Fruit fly (Drosophila melanogaster): Measurements from ENCODE around the gene CG17568.
A peak's percentile ranks its signal among the peaks of the same experiment; 100 is the strongest.

Gene CG17568

dm6 chr2L:19135955-19136677, 45.4 kb downstream of the CG17568 start (continued):
- 0 out of 2 replicates have a peak, but pooled peaks have one; percentile 19 for TF ChIP-seq rib (GFP tag; IDR thresholded peaks at IDR 0.05)
- peak; percentile 43 for TF ChIP-seq CG18262 (tag; optimal IDR thresholded peaks at IDR 0.05)
- TF ChIP-seq fru (optimal IDR thresholded peaks at IDR 0.05): no peak
- TF ChIP-seq grau (tag; optimal IDR thresholded peaks at IDR 0.05): peak; percentile 21
- no peak for TF ChIP-seq CG11695 (GFP tag; IDR thresholded peaks at IDR 0.05)
- TF ChIP-seq Atf-2 (GFP tag; optimal IDR thresholded peaks at IDR 0.05): no peak
- no peak for TF ChIP-seq hbn (GFP tag; IDR thresholded peaks at IDR 0.05; ENCODE audit: partially characterized antibody)
- TF ChIP-seq pita (GFP tag; optimal IDR thresholded peaks at IDR 0.05): no peak
- peak in 1 of 2 experiments; percentile 37 for TF ChIP-seq Hr51 (GFP tag; optimal IDR thresholded peaks at IDR 0.05)
- peak; percentile 28 for TF ChIP-seq Blimp-1 (GFP tag; optimal IDR thresholded peaks at IDR 0.05)
- TF ChIP-seq CG18764 (GFP tag; optimal IDR thresholded peaks at IDR 0.05): no peak
- TF ChIP-seq Fer1 (GFP tag; optimal IDR thresholded peaks at IDR 0.05): peak; percentile 18
- no peak for TF ChIP-seq CG15479 (GFP tag; optimal IDR thresholded peaks at IDR 0.05)
- TF ChIP-seq Camta (GFP tag; optimal IDR thresholded peaks at IDR 0.05): no peak
- TF ChIP-seq Sox102F (GFP tag; optimal IDR thresholded peaks at IDR 0.05): peak; percentile 30
- peak; percentile 32 for TF ChIP-seq Oli (tag; optimal IDR thresholded peaks at IDR 0.05)
- TF ChIP-seq CG11696 (GFP tag; IDR thresholded peaks at IDR 0.05): 0 out of 2 replicates have a peak, but pooled peaks have one; percentile 30
- no peak for TF ChIP-seq onecut (GFP tag; IDR thresholded peaks at IDR 0.05)
- TF ChIP-seq Doc3 (GFP tag; IDR thresholded peaks at IDR 0.05; ENCODE audit: partially characterized antibody): no peak
- no peak for TF ChIP-seq Ada2b (GFP tag; IDR thresholded peaks at IDR 0.05)
- TF ChIP-seq Dfd (GFP tag; optimal IDR thresholded peaks at IDR 0.05): no peak
- no peak for TF ChIP-seq nerfin-1 (tag; optimal IDR thresholded peaks at IDR 0.05)
- TF ChIP-seq wdn (GFP tag; IDR thresholded peaks at IDR 0.05): no peak
- no peak for TF ChIP-seq CG34422 (GFP tag; IDR thresholded peaks at IDR 0.05)
- no peak for TF ChIP-seq CG1233 (GFP tag; optimal IDR thresholded peaks at IDR 0.05)
- no peak for TF ChIP-seq CG42726 (GFP tag; IDR thresholded peaks at IDR 0.05; ENCODE audit: partially characterized antibody)
- TF ChIP-seq sisA (GFP tag; IDR thresholded peaks at IDR 0.05): no peak
- TF ChIP-seq bsh (GFP tag; optimal IDR thresholded peaks at IDR 0.05): peak; percentile 32 to 50
- no peak for TF ChIP-seq Lpt (GFP tag; optimal IDR thresholded peaks at IDR 0.05)
- TF ChIP-seq zfh1 (GFP tag; IDR thresholded peaks at IDR 0.05): 0 out of 3 replicates have a peak, but pooled peaks have one; percentile 24
- no peak for TF ChIP-seq ab (GFP tag; optimal IDR thresholded peaks at IDR 0.05)
- no peak for TF ChIP-seq CG14860 (GFP tag; IDR thresholded peaks at IDR 0.05; ENCODE audit: partially characterized antibody)
- no peak for TF ChIP-seq ATbp (GFP tag; optimal IDR thresholded peaks at IDR 0.05)
- TF ChIP-seq CG4424 (GFP tag; optimal IDR thresholded peaks at IDR 0.05): no peak
- TF ChIP-seq CG4617 (GFP tag; optimal IDR thresholded peaks at IDR 0.05; ENCODE audit: borderline replicate concordance): no peak
- peak; percentile 52 for TF ChIP-seq corto (GFP tag; optimal IDR thresholded peaks at IDR 0.05)
- TF ChIP-seq BEAF-32 (GFP tag; optimal IDR thresholded peaks at IDR 0.05): no peak
- no peak for TF ChIP-seq zf30C (GFP tag; optimal IDR thresholded peaks at IDR 0.05)
- TF ChIP-seq CG9437 (GFP tag; optimal IDR thresholded peaks at IDR 0.05): no peak
- TF ChIP-seq z (GFP tag; IDR thresholded peaks at IDR 0.05): no peak
- 0 out of 3 replicates have a peak, but pooled peaks have one; percentile 26 for TF ChIP-seq CG6175 (GFP tag; IDR thresholded peaks at IDR 0.05)
- TF ChIP-seq CG30431 (GFP tag; optimal IDR thresholded peaks at IDR 0.05): no peak
- TF ChIP-seq unpg (GFP tag; optimal IDR thresholded peaks at IDR 0.05): peak; percentile 36
- no peak for TF ChIP-seq yki (optimal IDR thresholded peaks at IDR 0.05)
- no peak for TF ChIP-seq slou (GFP tag; optimal IDR thresholded peaks at IDR 0.05)
- TF ChIP-seq ac (GFP tag; optimal IDR thresholded peaks at IDR 0.05): no peak
- peak; percentile 22 for TF ChIP-seq scrt (GFP tag; optimal IDR thresholded peaks at IDR 0.05)
